Comparison of ENCODE assay signal across 5 worm cellular contexts in genomic region chrV:3194952-3195450, ce11.
TF ChIP-seq lines count a peak whose summit lies in the region.

Y73C8B.2 (minus strand) TSS chrV:3195002.

TF ChIP-seq in whole organism, L1 larva, 84 proteins besides CTCF, POLR2A, EP300 and RAD21 (continued from another document and continues in another):
- TF ChIP-seq lin-15B (tag; optimal IDR thresholded peaks at IDR 0.05; lab: Kevin White, UChicago) (peak; percentile 23), egl-27 (tag; optimal IDR thresholded peaks at IDR 0.05; lab: Kevin White, UChicago) (no peak), snu-23 (GFP tag; optimal IDR thresholded peaks at IDR 0.05; lab: Kevin White, UChicago) (peak; percentile 28), dpl-1 (GFP tag; optimal IDR thresholded peaks at IDR 0.05; lab: Kevin White, UChicago) (peak in 1 of 3 experiments; percentile 67), unc-98 (GFP tag; IDR thresholded peaks at IDR 0.05; lab: Robert Waterston, UW) (no peak), nhr-77 (tag; optimal IDR thresholded peaks at IDR 0.05; lab: Kevin White, UChicago) (no peak), ceh-8 (GFP tag; optimal IDR thresholded peaks at IDR 0.05; lab: Kevin White, UChicago) (no peak), nhr-28 (tag; optimal IDR thresholded peaks at IDR 0.05; lab: Kevin White, UChicago) (no peak), C04F5.9 (tag; optimal IDR thresholded peaks at IDR 0.05; lab: Kevin White, UChicago) (no peak), nhr-71 (tag; optimal IDR thresholded peaks at IDR 0.05; lab: Kevin White, UChicago) (peak; percentile 39), nhr-85 (tag; lab: Kevin White, UChicago) (peak; percentile 45), lin-35 (GFP tag; optimal IDR thresholded peaks at IDR 0.05; lab: Kevin White, UChicago) (peak; percentile 19 to 59), fkh-8 (tag; optimal IDR thresholded peaks at IDR 0.05; lab: Kevin White, UChicago) (no peak), ceh-90 (tag; optimal IDR thresholded peaks at IDR 0.05; lab: Kevin White, UChicago) (no peak), hlh-17 (GFP tag; optimal IDR thresholded peaks at IDR 0.05; lab: Kevin White, UChicago; ENCODE audit: borderline replicate concordance) (no peak), aly-2 (tag; optimal IDR thresholded peaks at IDR 0.05; lab: Kevin White, UChicago) (no peak), lsy-2 (tag; optimal IDR thresholded peaks at IDR 0.05; lab: Kevin White, UChicago) (peak in 1 of 2 experiments; percentile 45), efl-1 (optimal IDR thresholded peaks at IDR 0.05; lab: Kevin White, UChicago) (peak; percentile 17 to 35), efl-1 (GFP tag; optimal IDR thresholded peaks at IDR 0.05 in 1 of 2; lab: Kevin White, UChicago) (peak; percentile 31 to 45), fkh-4 (tag; optimal IDR thresholded peaks at IDR 0.05; lab: Kevin White, UChicago; ENCODE audit: borderline replicate concordance) (no peak), sptf-1 (tag; optimal IDR thresholded peaks at IDR 0.05; lab: Kevin White, UChicago) (no peak), skn-1 (tag; optimal IDR thresholded peaks at IDR 0.05; lab: Kevin White, UChicago) (peak; percentile 11), aha-1 (tag; optimal IDR thresholded peaks at IDR 0.05; lab: Kevin White, UChicago) (no peak), pax-3 (tag; optimal IDR thresholded peaks at IDR 0.05; lab: Kevin White, UChicago) (no peak), tbx-2 (tag; optimal IDR thresholded peaks at IDR 0.05; lab: Kevin White, UChicago) (peak; percentile 28), egl-13 (tag; optimal IDR thresholded peaks at IDR 0.05; lab: Kevin White, UChicago) (no peak), nhr-20 (tag; optimal IDR thresholded peaks at IDR 0.05; lab: Kevin White, UChicago) (peak; percentile 31)

TF ChIP-seq in whole organism, L2 larva, 48 proteins besides CTCF, POLR2A, EP300 and RAD21 (continued from another document):
- TF ChIP-seq nhr-25 (tag; optimal IDR thresholded peaks at IDR 0.05; lab: Kevin White, UChicago) (peak; percentile 54), fos-1 (tag; optimal IDR thresholded peaks at IDR 0.05; lab: Kevin White, UChicago) (peak; percentile 70), ztf-11 (tag; optimal IDR thresholded peaks at IDR 0.05; lab: Kevin White, UChicago) (no peak), unc-55 (GFP tag; optimal IDR thresholded peaks at IDR 0.05; lab: Kevin White, UChicago) (peak; percentile 20), nhr-21 (tag; optimal IDR thresholded peaks at IDR 0.05; lab: Kevin White, UChicago) (peak; percentile 1), C34F6.9 (tag; optimal IDR thresholded peaks at IDR 0.05; lab: Kevin White, UChicago) (peak; percentile 54)

TF ChIP-seq in whole organism, L3 larva, 47 proteins besides CTCF, POLR2A, EP300 and RAD21 (continued from another document):
- TF ChIP-seq nhr-28 (tag; optimal IDR thresholded peaks at IDR 0.05; lab: Kevin White, UChicago) = no peak

TF ChIP-seq in whole organism, L4 larva, 104 proteins besides CTCF, POLR2A, EP300 and RAD21 (continued from another document):
- peak; percentile 36; the same call in 1 of the 2 replicates for TF ChIP-seq hmg-1.1 (GFP tag; IDR thresholded peaks at IDR 0.05; lab: Robert Waterston, UW)
- TF ChIP-seq ZK546.5 (tag; optimal IDR thresholded peaks at IDR 0.05; lab: Kevin White, UChicago) = no peak
- no peak for TF ChIP-seq gei-8 (GFP tag; optimal IDR thresholded peaks at IDR 0.05; lab: Kevin White, UChicago)
- TF ChIP-seq nhr-77 (tag; optimal IDR thresholded peaks at IDR 0.05; lab: Kevin White, UChicago) = peak; percentile 7
- TF ChIP-seq rbr-2 (tag; optimal IDR thresholded peaks at IDR 0.05; lab: Kevin White, UChicago) = peak; percentile 15
- no peak for TF ChIP-seq daf-16 (GFP tag; optimal IDR thresholded peaks at IDR 0.05; lab: Kevin White, UChicago)
- peak; percentile 13 for TF ChIP-seq daf-16 (tag; optimal IDR thresholded peaks at IDR 0.05; lab: Kevin White, UChicago)
- no peak for TF ChIP-seq mdt-29 (GFP tag; IDR thresholded peaks at IDR 0.05; lab: Robert Waterston, UW)
- peak; percentile 38 for TF ChIP-seq nhr-28 (tag; optimal IDR thresholded peaks at IDR 0.05; lab: Kevin White, UChicago)
- peak; percentile 92 for TF ChIP-seq aha-1 (tag; lab: Kevin White, UChicago)
- no peak for TF ChIP-seq pha-4 (GFP tag; IDR thresholded peaks at IDR 0.05; lab: Robert Waterston, UW)
- TF ChIP-seq pha-4 (tag; optimal IDR thresholded peaks at IDR 0.05; lab: Kevin White, UChicago) = peak; percentile 94
- no peak for TF ChIP-seq dmd-8 (GFP tag; IDR thresholded peaks at IDR 0.05; lab: Robert Waterston, UW)
- TF ChIP-seq mep-1 (tag; optimal IDR thresholded peaks at IDR 0.05; lab: Kevin White, UChicago) = peak; percentile 59
- peak in 1 of 2 experiments; percentile 85 for TF ChIP-seq unc-62 (GFP tag; optimal IDR thresholded peaks at IDR 0.05 in 1 of 2; lab: Kevin White, UChicago)
- no peak for TF ChIP-seq unc-62 (tag; optimal IDR thresholded peaks at IDR 0.05; lab: Kevin White, UChicago)
- TF ChIP-seq lin-38 (GFP tag; IDR thresholded peaks at IDR 0.05; lab: Robert Waterston, UW) = peak; percentile 81

TF ChIP-seq in whole organism, early embryonic, 17 proteins besides CTCF, POLR2A, EP300 and RAD21 (continued from another document):
- TF ChIP-seq tbx-11 (GFP tag; IDR thresholded peaks at IDR 0.05; lab: Robert Waterston, UW) (peak; percentile 39; the same call in 1 of the 2 replicates), tra-4 (tag; optimal IDR thresholded peaks at IDR 0.05; lab: Kevin White, UChicago) (no peak), sea-1 (GFP tag; conservative IDR thresholded peaks at IDR 0.05; lab: Robert Waterston, UW) (no peak), ceh-13 (GFP tag; optimal IDR thresholded peaks at IDR 0.05; lab: Kevin White, UChicago) (no peak)
